Worm (Caenorhabditis elegans): ENCODE measurements around the gene C30B5.17.

Gene C30B5.17

DNA sequence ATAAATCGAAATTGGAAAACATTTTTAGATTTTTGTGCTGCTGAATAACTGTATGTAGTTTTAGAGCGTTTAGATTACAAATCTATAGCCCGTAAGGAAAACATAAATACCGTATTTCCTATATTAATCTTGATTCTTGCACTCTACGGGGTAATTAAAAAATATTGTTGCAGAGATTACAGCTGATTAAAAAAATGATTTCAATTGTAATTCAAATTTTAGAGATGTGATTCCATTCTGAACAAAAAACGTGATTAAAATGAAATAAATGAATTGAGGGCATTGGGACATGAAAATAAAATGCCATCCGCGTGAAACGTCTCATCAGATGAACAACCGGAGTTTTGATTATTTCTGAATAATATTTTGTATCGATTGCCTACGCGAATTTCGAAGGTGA, 10.3 kb downstream of the C30B5.17 start, which contains the start of gene cpb-2:
TSS of gene cpb-2 (plus strand) at position 301 of the 400 bp plus-strand sequence.
- TF ChIP-seq unc-98 (GFP tag; IDR thresholded peaks at IDR 0.05), result no peak
- TF ChIP-seq fkh-10 (GFP tag; optimal IDR thresholded peaks at IDR 0.05), result no peak
- TF ChIP-seq F16B12.6 (tag; optimal IDR thresholded peaks at IDR 0.05), result no peak
- no peak for TF ChIP-seq C16A3.4 (tag; optimal IDR thresholded peaks at IDR 0.05)

DNA sequence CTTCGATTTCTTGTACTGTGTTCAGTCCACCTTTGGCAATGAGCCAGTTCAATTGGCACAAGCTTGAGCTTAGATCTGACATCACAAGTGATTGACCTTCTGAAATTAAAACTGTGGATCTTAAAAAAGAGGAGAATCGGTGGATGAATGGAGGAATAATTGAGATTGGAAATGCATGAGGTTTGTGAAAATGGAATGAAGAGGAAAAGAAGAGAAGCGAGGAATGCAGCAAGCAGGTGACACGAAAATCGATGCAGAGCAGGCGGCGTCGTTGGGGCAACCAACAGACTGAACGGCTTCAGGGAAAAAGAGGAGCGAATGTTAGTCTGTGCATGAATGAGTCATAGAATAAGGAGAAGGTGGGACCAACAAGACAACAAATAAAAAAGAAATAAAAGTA, 11.5 kb downstream of the C30B5.17 start, which contains the start of gene fkh-8:
TSS of gene fkh-8 (minus strand) at position 101 of the 400 bp plus-strand sequence.
- TF ChIP-seq ceh-88 (GFP tag; IDR thresholded peaks at IDR 0.05), result no peak
- no peak for TF ChIP-seq elt-3 (tag; optimal IDR thresholded peaks at IDR 0.05)
- no peak for TF ChIP-seq jun-1 (tag; optimal IDR thresholded peaks at IDR 0.05)
- no peak for TF ChIP-seq alr-1 (tag; optimal IDR thresholded peaks at IDR 0.05; ENCODE audit: borderline replicate concordance)
- no peak for TF ChIP-seq fkh-4 (tag; optimal IDR thresholded peaks at IDR 0.05; ENCODE audit: borderline replicate concordance)
- no peak for TF ChIP-seq lir-3 (tag; optimal IDR thresholded peaks at IDR 0.05; ENCODE audit: poor library complexity)
- no peak for TF ChIP-seq mep-1 (tag; optimal IDR thresholded peaks at IDR 0.05)
- TF ChIP-seq lin-15B (tag; optimal IDR thresholded peaks at IDR 0.05), result no peak
- TF ChIP-seq aly-2 (tag; optimal IDR thresholded peaks at IDR 0.05), result no peak
- no peak for TF ChIP-seq hlh-4 (tag; optimal IDR thresholded peaks at IDR 0.05)
- TF ChIP-seq zag-1 (tag; optimal IDR thresholded peaks at IDR 0.05), result no peak
- TF ChIP-seq egl-27 (tag; optimal IDR thresholded peaks at IDR 0.05), result no peak
- TF ChIP-seq unc-130 (tag; optimal IDR thresholded peaks at IDR 0.05), result no peak
- TF ChIP-seq vab-15 (tag; optimal IDR thresholded peaks at IDR 0.05), result no peak
- TF ChIP-seq C04F5.9 (tag; optimal IDR thresholded peaks at IDR 0.05), result no peak
- TF ChIP-seq lin-14 (GFP tag; optimal IDR thresholded peaks at IDR 0.05), result peak; percentile 4
- no peak for TF ChIP-seq unc-98 (GFP tag; IDR thresholded peaks at IDR 0.05)
- no peak for TF ChIP-seq efl-1 (optimal IDR thresholded peaks at IDR 0.05)
- peak in 1 of 2 experiments; percentile 36 for TF ChIP-seq efl-1 (GFP tag; optimal IDR thresholded peaks at IDR 0.05 in 1 of 2)

DNA sequence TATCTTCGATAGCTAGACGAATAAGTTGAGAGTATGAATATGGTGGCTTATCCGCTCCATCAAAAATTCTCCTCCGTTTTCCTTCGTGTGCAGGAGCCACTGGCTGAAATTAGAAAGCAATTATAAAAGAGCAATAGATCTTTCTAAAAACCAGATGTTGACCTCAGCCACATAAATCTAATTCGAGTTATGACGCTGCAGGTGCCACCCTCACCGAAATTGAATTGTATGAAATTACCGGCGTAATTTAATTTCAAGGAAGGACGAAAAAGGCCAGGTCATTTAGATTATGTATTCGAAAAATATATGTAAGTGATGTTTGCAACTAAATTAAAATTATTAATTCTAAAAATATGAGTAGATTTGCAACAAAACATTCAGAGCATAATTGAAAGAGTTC, 12.0 kb downstream of the C30B5.17 start:
- TF ChIP-seq nhr-71 (tag; optimal IDR thresholded peaks at IDR 0.05) (peak; percentile 1), elt-2 (tag; optimal IDR thresholded peaks at IDR 0.05) (no peak), nhr-47 (tag; optimal IDR thresholded peaks at IDR 0.05) (peak; percentile 17)

DNA sequence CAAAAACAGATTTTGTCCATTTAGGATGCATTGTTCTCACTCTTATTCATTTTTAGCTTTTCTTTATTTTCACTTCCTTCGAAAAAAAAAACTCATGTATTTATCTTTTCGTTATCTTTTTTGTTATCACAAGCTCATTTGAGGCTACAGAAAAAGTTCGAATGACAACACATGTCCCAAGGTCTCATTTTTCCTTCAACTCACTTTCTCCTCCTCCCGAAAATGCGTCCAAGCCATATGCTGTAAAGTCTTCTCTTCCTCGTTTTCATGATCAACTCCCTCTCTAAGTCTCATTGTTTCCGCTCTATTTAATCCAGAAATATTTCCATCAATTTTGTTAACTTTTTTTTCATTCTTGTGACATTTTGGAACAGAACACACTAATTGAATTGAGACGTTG, 21.5 kb downstream of the C30B5.17 start:
- TF ChIP-seq snu-23 (GFP tag; optimal IDR thresholded peaks at IDR 0.05), result peak; percentile 20
- peak; percentile 45 for TF ChIP-seq blmp-1 (tag; optimal IDR thresholded peaks at IDR 0.05)
- no peak for TF ChIP-seq ces-1 (GFP tag; optimal IDR thresholded peaks at IDR 0.05)
- TF ChIP-seq rnt-1 (tag; optimal IDR thresholded peaks at IDR 0.05), result peak; percentile 41
- peak; percentile 48 for TF ChIP-seq nhr-71 (tag; optimal IDR thresholded peaks at IDR 0.05)
- peak; percentile 4 to 35 for TF ChIP-seq lsy-2 (tag; optimal IDR thresholded peaks at IDR 0.05)
- no peak for TF ChIP-seq nhr-11 (tag; optimal IDR thresholded peaks at IDR 0.05)
- TF ChIP-seq lin-14 (GFP tag; optimal IDR thresholded peaks at IDR 0.05), result peak; percentile 70
- peak; percentile 54 for TF ChIP-seq unc-130 (tag; optimal IDR thresholded peaks at IDR 0.05)

DNA sequence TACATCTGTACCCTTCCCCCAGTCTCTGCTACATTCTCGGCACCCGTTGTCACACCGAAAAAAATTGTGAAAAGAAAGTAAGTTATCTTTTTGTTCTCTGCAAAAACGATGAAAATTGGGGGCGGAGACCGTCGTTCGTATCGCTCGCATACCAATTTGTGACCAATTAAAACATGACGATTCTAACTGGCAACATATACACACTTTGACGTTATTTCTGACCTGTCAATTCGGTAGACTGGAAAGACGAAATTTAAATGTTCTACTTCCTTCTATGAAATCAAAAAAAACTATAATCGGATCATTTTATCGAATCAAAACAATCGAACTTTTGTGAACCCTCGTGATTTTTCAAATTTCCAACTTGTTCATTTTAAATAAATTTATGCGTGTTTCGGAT, 22.3 kb downstream of the C30B5.17 start:
- no peak for TF ChIP-seq jun-1 (tag; optimal IDR thresholded peaks at IDR 0.05)
- no peak for TF ChIP-seq fkh-10 (GFP tag; optimal IDR thresholded peaks at IDR 0.05)
- no peak for TF ChIP-seq lin-39 (tag; optimal IDR thresholded peaks at IDR 0.05)
- no peak for TF ChIP-seq mef-2 (tag; optimal IDR thresholded peaks at IDR 0.05)
- no peak for TF ChIP-seq ceh-88 (GFP tag; IDR thresholded peaks at IDR 0.05)
- no peak for TF ChIP-seq elt-2 (tag; optimal IDR thresholded peaks at IDR 0.05)
- TF ChIP-seq dpl-1 (GFP tag; optimal IDR thresholded peaks at IDR 0.05), result no peak
- TF ChIP-seq C04F5.9 (tag; optimal IDR thresholded peaks at IDR 0.05), result no peak
- no peak for TF ChIP-seq egl-27 (tag; optimal IDR thresholded peaks at IDR 0.05)
- no peak for TF ChIP-seq mep-1 (tag; optimal IDR thresholded peaks at IDR 0.05)
- no peak for TF ChIP-seq ets-5 (GFP tag; IDR thresholded peaks at IDR 0.05)
- no peak for TF ChIP-seq vab-15 (tag; optimal IDR thresholded peaks at IDR 0.05)
- TF ChIP-seq sptf-1 (tag; optimal IDR thresholded peaks at IDR 0.05), result no peak
- no peak for TF ChIP-seq irx-1 (tag; optimal IDR thresholded peaks at IDR 0.05)
- no peak for TF ChIP-seq fos-1 (tag; optimal IDR thresholded peaks at IDR 0.05)
- TF ChIP-seq skn-1 (tag; optimal IDR thresholded peaks at IDR 0.05), result no peak
- TF ChIP-seq ceh-82 (tag; optimal IDR thresholded peaks at IDR 0.05), result no peak
- TF ChIP-seq alr-1 (tag; optimal IDR thresholded peaks at IDR 0.05; ENCODE audit: borderline replicate concordance), result no peak
- no peak for TF ChIP-seq egl-13 (tag; optimal IDR thresholded peaks at IDR 0.05)
- TF ChIP-seq xbp-1 (tag; optimal IDR thresholded peaks at IDR 0.05), result no peak
